Worm (Caenorhabditis elegans) whole organism, L4 larva: Measurements from ENCODE around the gene C27A2.8.

Source experiments
- D1046.2 ChIP-seq: fragments of 200-800 bp; sonication (Bioruptor generic); IDR thresholded peaks from 2 replicates; pipeline ENCODE4 v1.3.6; 2022; ENCODE audit warnings: missing genetic modification characterization, missing compliant biosample characterization
- F10B5.3 ChIP-seq: sonication (generic microtip); optimal IDR thresholded peaks from 2 replicates; lab custom pipeline; 2016; ENCODE audit warnings: mild to moderate bottlenecking, missing genetic modification characterization, missing compliant biosample characterization
- R02D3.7 ChIP-seq: fragments of 150-350 bp; sonication (generic microtip); optimal IDR thresholded peaks from 3 replicates; lab custom pipeline; 2014; ENCODE audit warnings: missing biosample characterization, missing genetic modification characterization
- T20F7.1 ChIP-seq: fragments of 200-800 bp; sonication (Bioruptor generic); optimal IDR thresholded peaks from 2 replicates; lab custom pipeline; 2018; ENCODE audit warnings: mild to moderate bottlenecking, missing genetic modification characterization, missing compliant biosample characterization
- T26A8.4 ChIP-seq: fragments of 200-800 bp; sonication (Bioruptor generic); IDR thresholded peaks from 2 replicates; pipeline ENCODE4 v1.3.6; 2022; ENCODE audit warnings: missing genetic modification characterization, missing compliant biosample characterization
- Y48G9A.11 ChIP-seq: fragments of 200-800 bp; sonication (Bioruptor generic); IDR thresholded peaks from 2 replicates; pipeline ENCODE4 v1.3.6; 2022; ENCODE audit warnings: missing genetic modification reagents, missing genetic modification characterization, missing compliant biosample characterization
- Y5F2A.4 ChIP-seq: fragments of 200-800 bp; sonication (Bioruptor generic); optimal IDR thresholded peaks from 2 replicates; lab custom pipeline; 2018; ENCODE audit warnings: mild to moderate bottlenecking, missing genetic modification characterization, missing compliant biosample characterization
- ZK337.2 ChIP-seq: fragments of 200-800 bp; sonication (Bioruptor generic); IDR thresholded peaks from 2 replicates; pipeline ENCODE4 v1.3.6; 2022; ENCODE audit warnings: missing genetic modification reagents, missing genetic modification characterization, missing compliant biosample characterization
- aly-2 ChIP-seq: sonication (generic microtip); optimal IDR thresholded peaks from 2 replicates; lab custom pipeline; 2018; ENCODE audit warnings: missing biosample characterization, missing genetic modification characterization
- ama-1 ChIP-seq: fragments of 150-350 bp; optimal IDR thresholded peaks from 2 replicates; lab custom pipeline; 2014; ENCODE audit warnings: inconsistent platforms, mixed read lengths
- arid-1 ChIP-seq: fragments of 200-800 bp; sonication (Bioruptor generic); conservative IDR thresholded peaks from 2 replicates; pipeline ENCODE4 v1.3.6; 2022; ENCODE audit warnings: missing genetic modification reagents, missing genetic modification characterization, missing compliant biosample characterization
- ceh-20 ChIP-seq: fragments of 200-800 bp; sonication (Bioruptor generic); IDR thresholded peaks from 2 replicates; pipeline ENCODE4 v1.3.6; 2022; ENCODE audit warnings: missing genetic modification reagents, missing genetic modification characterization, missing compliant biosample characterization
- ceh-32 ChIP-seq: sonication (generic microtip); optimal IDR thresholded peaks from 2 replicates; lab custom pipeline; 2016; ENCODE audit warnings: mild to moderate bottlenecking, missing genetic modification characterization, missing compliant biosample characterization; ENCODE audit not compliant: poor library complexity
- ceh-44 ChIP-seq: fragments of 200-800 bp; sonication (Bioruptor generic); IDR thresholded peaks from 2 replicates; pipeline ENCODE4 v1.3.6; 2022; ENCODE audit warnings: missing genetic modification reagents, missing genetic modification characterization, missing compliant biosample characterization
- ceh-62 ChIP-seq: sonication (generic microtip); optimal IDR thresholded peaks from 2 replicates; lab custom pipeline; 2017; ENCODE audit warnings: missing biosample characterization, missing genetic modification characterization
- cey-2 ChIP-seq: sonication (generic microtip); optimal IDR thresholded peaks from 3 replicates; lab custom pipeline; 2017; ENCODE audit warnings: missing genetic modification characterization, mild to moderate bottlenecking, missing compliant biosample characterization, antibody characterized with exemption, borderline replicate concordance; ENCODE audit not compliant: insufficient read depth
- daf-16 ChIP-seq, 3 experiments: sonication (generic microtip); optimal IDR thresholded peaks; 2 replicates each; lab custom pipeline; 2016 to 2017; ENCODE audit warnings: missing genetic modification characterization in 3 of 3, missing genetic modification reagents in 3 of 3, mild to moderate bottlenecking in 2 of 3, missing compliant biosample characterization in 2 of 3, missing biosample characterization in 1 of 3, moderate library complexity in 1 of 3
- daf-8 ChIP-seq: fragments of 200-800 bp; sonication (Bioruptor generic); IDR thresholded peaks from 2 replicates; pipeline ENCODE4 v1.3.6; 2022; ENCODE audit warnings: missing genetic modification characterization, missing compliant biosample characterization
- dmd-6 ChIP-seq: fragments of 200-800 bp; sonication (Bioruptor generic); IDR thresholded peaks from 2 replicates; pipeline ENCODE4 v1.3.6; 2022; ENCODE audit warnings: missing genetic modification reagents, missing genetic modification characterization, missing compliant biosample characterization
- duxl-1 ChIP-seq: sonication (generic microtip); optimal IDR thresholded peaks from 2 replicates; lab custom pipeline; 2016; ENCODE audit warnings: mild to moderate bottlenecking, missing genetic modification characterization, moderate library complexity, missing compliant biosample characterization; ENCODE audit not compliant: poor library complexity
- egl-27 ChIP-seq: sonication (generic microtip); optimal IDR thresholded peaks from 3 replicates; lab custom pipeline; 2017; ENCODE audit warnings: missing biosample characterization, missing genetic modification reagents, missing genetic modification characterization
- gei-8 ChIP-seq: fragments of 200-800 bp; sonication (Bioruptor generic); optimal IDR thresholded peaks from 2 replicates; lab custom pipeline; 2018; ENCODE audit warnings: mild to moderate bottlenecking, missing genetic modification characterization, missing compliant biosample characterization
- hif-1 ChIP-seq, 2 experiments: sonication (generic microtip); optimal IDR thresholded peaks; 2 replicates each; lab custom pipeline; 2016 to 2017; ENCODE audit warnings: missing compliant biosample characterization in 2 of 2, missing genetic modification characterization in 2 of 2, missing genetic modification reagents in 2 of 2, missing genotype in 2 of 2, mild to moderate bottlenecking in 1 of 2
- hlh-30 ChIP-seq: sonication (generic microtip); optimal IDR thresholded peaks from 2 replicates; lab custom pipeline; 2017; ENCODE audit warnings: antibody characterized with exemption, mild to moderate bottlenecking, missing genetic modification characterization, missing compliant biosample characterization; ENCODE audit not compliant: insufficient read depth
- hmg-1.1 ChIP-seq: fragments of 200-800 bp; sonication (Bioruptor generic); IDR thresholded peaks from 2 replicates; pipeline ENCODE4 v1.3.6; 2022; ENCODE audit warnings: missing genetic modification reagents, missing genetic modification characterization, missing compliant biosample characterization
- jun-1 ChIP-seq: fragments of 150-350 bp; optimal IDR thresholded peaks from 2 replicates; lab custom pipeline; 2014; ENCODE audit warnings: missing biosample characterization, missing genetic modification reagents, missing genetic modification characterization
- lin-15B ChIP-seq: fragments of 150-350 bp; sonication (generic microtip); optimal IDR thresholded peaks from 3 replicates; lab custom pipeline; 2014; ENCODE audit warnings: missing biosample characterization, missing genetic modification characterization
- lin-38 ChIP-seq: fragments of 200-800 bp; sonication (Bioruptor generic); IDR thresholded peaks from 2 replicates; pipeline ENCODE4 v1.3.6; 2022; ENCODE audit warnings: missing genetic modification reagents, missing genetic modification characterization, missing compliant biosample characterization
- madf-9 ChIP-seq: fragments of 200-800 bp; sonication (Bioruptor generic); conservative IDR thresholded peaks from 2 replicates; pipeline ENCODE4 v1.3.6; 2022; ENCODE audit warnings: missing genetic modification reagents, missing genetic modification characterization, missing compliant biosample characterization
- mdl-1 ChIP-seq, 2 experiments: fragments of 150-350 bp in 1 of 2; sonication (generic microtip) in 1 of 2; optimal IDR thresholded peaks; 2 replicates each; lab custom pipeline; 2014 to 2017; ENCODE audit warnings: missing biosample characterization in 2 of 2, missing genetic modification characterization in 2 of 2
- mdt-29 ChIP-seq: fragments of 200-800 bp; sonication (Bioruptor generic); IDR thresholded peaks from 2 replicates; pipeline ENCODE4 v1.3.6; 2022; ENCODE audit warnings: missing genetic modification reagents, missing genetic modification characterization, missing compliant biosample characterization
- mep-1 ChIP-seq: fragments of 150-350 bp; sonication (generic microtip); optimal IDR thresholded peaks from 3 replicates; lab custom pipeline; 2014; ENCODE audit warnings: missing biosample characterization, missing genetic modification characterization
- mxl-2 ChIP-seq: fragments of 200-800 bp; sonication (Bioruptor generic); conservative IDR thresholded peaks from 2 replicates; pipeline ENCODE4 v1.3.6; 2022; ENCODE audit warnings: missing genetic modification reagents, missing genetic modification characterization, missing compliant biosample characterization
- nhr-11 ChIP-seq: fragments of 150-350 bp; optimal IDR thresholded peaks from 2 replicates; lab custom pipeline; 2014; ENCODE audit warnings: missing biosample characterization, missing genetic modification characterization
- nhr-237 ChIP-seq: sonication (generic microtip); optimal IDR thresholded peaks from 2 replicates; lab custom pipeline; 2017; ENCODE audit warnings: missing biosample characterization, missing genetic modification characterization
- nhr-28 ChIP-seq: fragments of 150-350 bp; optimal IDR thresholded peaks from 2 replicates; lab custom pipeline; 2014; ENCODE audit warnings: missing biosample characterization, missing genetic modification characterization
- nhr-42 ChIP-seq: fragments of 200-800 bp; sonication (Bioruptor generic); IDR thresholded peaks from 2 replicates; pipeline ENCODE4 v1.3.6; 2022; ENCODE audit warnings: missing genetic modification characterization, missing compliant biosample characterization
- nhr-48 ChIP-seq: sonication (generic microtip); optimal IDR thresholded peaks from 2 replicates; lab custom pipeline; 2016; ENCODE audit warnings: mild to moderate bottlenecking, missing genetic modification characterization, missing compliant biosample characterization
- nhr-6 ChIP-seq: fragments of 150-350 bp; optimal IDR thresholded peaks from 2 replicates; lab custom pipeline; 2014; ENCODE audit warnings: missing biosample characterization, missing genetic modification characterization
- nhr-76 ChIP-seq: fragments of 150-350 bp; optimal IDR thresholded peaks from 2 replicates; lab custom pipeline; 2014; ENCODE audit warnings: missing biosample characterization, missing genetic modification characterization
- nhr-77 ChIP-seq: fragments of 150-350 bp; optimal IDR thresholded peaks from 2 replicates; lab custom pipeline; 2014; ENCODE audit warnings: missing biosample characterization, missing genetic modification characterization
- sdz-12 ChIP-seq: fragments of 200-800 bp; sonication (Bioruptor generic); optimal IDR thresholded peaks from 2 replicates; lab custom pipeline; 2018; ENCODE audit warnings: mild to moderate bottlenecking, missing genetic modification characterization, missing compliant biosample characterization
- set-16 ChIP-seq: fragments of 200-800 bp; sonication (Bioruptor generic); IDR thresholded peaks from 2 replicates; pipeline ENCODE4 v1.3.6; 2022; ENCODE audit warnings: missing genetic modification reagents, missing genetic modification characterization, missing compliant biosample characterization
- skn-1 ChIP-seq: fragments of 150-350 bp; optimal IDR thresholded peaks from 2 replicates; lab custom pipeline; 2014; ENCODE audit warnings: missing biosample characterization, missing genetic modification characterization
- spr-1 ChIP-seq: sonication (generic microtip); optimal IDR thresholded peaks from 2 replicates; lab custom pipeline; 2016; ENCODE audit warnings: mild to moderate bottlenecking, missing genetic modification characterization, missing compliant biosample characterization
- tra-1 ChIP-seq: fragments of 200-800 bp; sonication (Bioruptor generic); IDR thresholded peaks from 2 replicates; pipeline ENCODE4 v1.3.6; 2022; ENCODE audit warnings: missing genetic modification reagents, missing genetic modification characterization, missing compliant biosample characterization
- zfp-2 ChIP-seq: sonication (generic microtip); optimal IDR thresholded peaks from 2 replicates; lab custom pipeline; 2016; ENCODE audit warnings: mild to moderate bottlenecking, missing genetic modification characterization, missing compliant biosample characterization
- zip-11 ChIP-seq: fragments of 200-800 bp; sonication (Bioruptor generic); IDR thresholded peaks from 2 replicates; pipeline ENCODE4 v1.3.6; 2022; ENCODE audit warnings: missing genetic modification characterization, missing compliant biosample characterization
- zip-2 ChIP-seq: fragments of 150-350 bp; optimal IDR thresholded peaks from 2 replicates; lab custom pipeline; 2014; ENCODE audit warnings: missing biosample characterization, missing genetic modification characterization
- ztf-11 ChIP-seq: fragments of 150-350 bp; optimal IDR thresholded peaks from 2 replicates; lab custom pipeline; 2014; ENCODE audit warnings: missing biosample characterization, missing genetic modification characterization
- ztf-7 ChIP-seq: fragments of 150-350 bp; optimal IDR thresholded peaks from 2 replicates; lab custom pipeline; 2014; ENCODE audit warnings: missing biosample characterization, missing genetic modification characterization

The C27A2.8 gene

DNA sequence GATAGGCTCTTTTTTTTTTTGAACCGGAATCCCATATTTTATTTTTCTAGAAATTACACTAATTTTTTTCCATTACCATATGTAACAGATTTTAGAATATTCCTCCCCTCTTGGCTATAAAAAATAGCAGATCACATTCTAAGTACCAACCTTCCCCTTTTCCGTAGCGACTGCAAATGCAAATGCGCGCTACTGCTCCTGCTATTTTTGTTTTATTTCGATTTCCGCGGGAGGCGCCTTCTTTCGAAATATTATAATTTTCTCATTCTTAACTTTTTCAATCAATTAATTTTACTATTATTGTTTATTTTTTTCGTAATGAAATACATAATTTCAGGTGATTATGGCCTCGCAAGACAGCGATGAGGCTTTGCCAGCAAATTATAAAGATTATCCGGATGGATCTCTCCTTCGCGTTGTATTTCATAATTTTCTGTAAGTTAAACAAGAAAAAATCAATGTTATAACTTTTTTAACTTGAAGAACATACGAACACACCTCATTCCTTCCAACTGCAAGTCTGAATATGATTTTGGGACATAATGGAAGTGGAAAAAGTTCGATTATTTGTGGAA, 6.0 kb downstream of the C27A2.8 start, which contains the start of gene smc-5:
smc-5 (plus strand) TSS at position 332 of the 575 bp plus-strand sequence.
- TF ChIP-seq F10B5.3 (no peak), Y48G9A.11 (no peak), ceh-20 (GFP tag; lab: Robert Waterston, UW) (no peak), cey-2 (tag; lab: Kevin White, UChicago) (no peak), lin-15B (no peak), sdz-12 (GFP tag; lab: Kevin White, UChicago) (no peak), ceh-62 (no peak), tra-1 (GFP tag; lab: Robert Waterston, UW) (no peak), T26A8.4 (GFP tag; lab: Robert Waterston, UW) (no peak), Y5F2A.4 (GFP tag; lab: Kevin White, UChicago) (no peak), nhr-42 (GFP tag; lab: Robert Waterston, UW) (no peak), daf-16 (GFP tag; optimal IDR thresholded peaks at IDR 0.05; lab: Kevin White, UChicago) (no peak), daf-16 (tag; optimal IDR thresholded peaks at IDR 0.05; lab: Kevin White, UChicago) (peak; percentile 42), nhr-77 (peak; percentile 83), ztf-11 (tag; lab: Kevin White, UChicago) (no peak), hlh-30 (no peak), skn-1 (tag; lab: Kevin White, UChicago) (no peak), ceh-32 (no peak), lin-38 (GFP tag; lab: Robert Waterston, UW) (peak; percentile 94), nhr-11 (tag; lab: Kevin White, UChicago) (no peak), ztf-7 (tag; lab: Kevin White, UChicago) (no peak), zfp-2 (tag; lab: Kevin White, UChicago) (no peak), T20F7.1 (GFP tag; lab: Kevin White, UChicago) (peak; percentile 14), hif-1 (tag; optimal IDR thresholded peaks at IDR 0.05; lab: Kevin White, UChicago) (peak in 1 of 2 experiments; percentile 72), duxl-1 (tag; lab: Kevin White, UChicago) (no peak), arid-1 (no peak), zip-2 (tag; lab: Kevin White, UChicago) (no peak), hmg-1.1 (peak; percentile 47; the same call in 1 of the 2 replicates), ZK337.2 (GFP tag; lab: Robert Waterston, UW) (no peak), D1046.2 (GFP tag; lab: Robert Waterston, UW) (no peak), R02D3.7 (tag; lab: Kevin White, UChicago) (no peak), aly-2 (tag; lab: Kevin White, UChicago) (no peak), dmd-6 (GFP tag; lab: Robert Waterston, UW) (no peak), zip-11 (GFP tag; lab: Robert Waterston, UW) (no peak), nhr-76 (tag; lab: Kevin White, UChicago) (no peak), ceh-44 (GFP tag; lab: Robert Waterston, UW) (no peak), mep-1 (tag; lab: Kevin White, UChicago) (no peak), gei-8 (no peak), mxl-2 (no peak), jun-1 (no peak), nhr-48 (tag; lab: Kevin White, UChicago) (no peak), set-16 (no peak), mdt-29 (GFP tag; lab: Robert Waterston, UW) (no peak), nhr-6 (tag; lab: Kevin White, UChicago) (peak; percentile 56), egl-27 (tag; lab: Kevin White, UChicago) (no peak), nhr-237 (no peak), ama-1 (lab: Kevin White, UChicago) (no peak), madf-9 (no peak), daf-8 (no peak), mdl-1 (tag; optimal IDR thresholded peaks at IDR 0.05; lab: Kevin White, UChicago) (no peak), nhr-28 (tag; lab: Kevin White, UChicago) (peak; percentile 45), spr-1 (no peak)
